Fruit fly (Drosophila melanogaster): ENCODE results near the gene ppan.
A peak's percentile ranks its signal among the peaks of the same experiment; 100 is the strongest.

ppan gene

DNA sequence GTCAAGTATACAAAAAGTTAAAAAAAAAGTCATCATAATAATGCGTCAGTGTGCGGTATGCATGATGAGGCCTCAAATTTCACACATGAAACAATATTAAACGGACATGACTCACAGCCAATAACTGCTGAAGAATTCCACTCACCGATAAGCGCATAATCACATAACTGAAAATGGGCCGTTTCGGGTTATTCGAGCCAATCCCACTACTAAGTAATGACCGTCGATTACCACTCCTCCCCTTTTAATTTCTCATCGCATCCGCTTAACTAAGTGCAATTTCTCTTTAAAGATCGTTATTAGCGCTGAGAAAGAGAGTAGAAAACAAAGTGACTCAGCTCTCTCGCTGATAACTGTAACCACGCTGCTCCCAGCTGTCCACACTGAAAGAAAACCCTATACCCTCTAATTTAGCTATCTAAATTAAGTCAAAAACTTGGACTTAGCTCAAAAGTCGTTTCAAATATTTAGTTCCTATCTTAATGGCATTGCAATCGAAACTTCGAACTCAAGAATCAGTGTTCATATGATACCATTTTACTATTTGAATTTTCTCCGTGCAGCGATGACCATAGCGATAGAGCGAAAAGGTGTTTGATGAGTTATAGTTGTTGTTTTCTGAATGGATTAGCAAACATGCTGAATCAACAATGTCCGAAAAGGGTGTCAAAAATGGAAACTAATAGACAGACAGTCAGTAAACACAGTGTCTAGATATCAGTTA is 3.1 kb upstream of the ppan start (continued):
- TF ChIP-seq gce (GFP tag; IDR thresholded peaks at IDR 0.05), result peak; percentile 89
- TF ChIP-seq sisA (GFP tag; IDR thresholded peaks at IDR 0.05), result peak; percentile 80
- peak; percentile 76 for TF ChIP-seq disco-r (GFP tag; optimal IDR thresholded peaks at IDR 0.05)
- TF ChIP-seq CG17186 (GFP tag; optimal IDR thresholded peaks at IDR 0.05), result peak; percentile 58
- TF ChIP-seq psq (GFP tag; optimal IDR thresholded peaks at IDR 0.05), result peak; percentile 61
- peak; percentile 91 for TF ChIP-seq CG12391 (tag; optimal IDR thresholded peaks at IDR 0.05)
- peak; percentile 84 for TF ChIP-seq wdn (GFP tag; IDR thresholded peaks at IDR 0.05)
- peak; percentile 91 for TF ChIP-seq oc (tag; optimal IDR thresholded peaks at IDR 0.05)
- TF ChIP-seq CG42726 (GFP tag; IDR thresholded peaks at IDR 0.05; ENCODE audit: partially characterized antibody), result no peak
- peak; percentile 75 for TF ChIP-seq ac (GFP tag; optimal IDR thresholded peaks at IDR 0.05)
- TF ChIP-seq cg (GFP tag; optimal IDR thresholded peaks at IDR 0.05), result no peak
- peak; percentile 87 for TF ChIP-seq nmo (GFP tag; optimal IDR thresholded peaks at IDR 0.05)
- peak; percentile 45 for TF ChIP-seq CG16815 (GFP tag; optimal IDR thresholded peaks at IDR 0.05)
- peak; percentile 40 for TF ChIP-seq CG5180 (GFP tag; optimal IDR thresholded peaks at IDR 0.05)
- peak; percentile 86 for TF ChIP-seq zfh1 (GFP tag; IDR thresholded peaks at IDR 0.05)
- peak; percentile 78 for TF ChIP-seq CG30431 (GFP tag; optimal IDR thresholded peaks at IDR 0.05)
- no peak for TF ChIP-seq Dfd (GFP tag; optimal IDR thresholded peaks at IDR 0.05)
- peak; percentile 75 for TF ChIP-seq ttk (GFP tag; IDR thresholded peaks at IDR 0.05)
- peak; percentile 85 for TF ChIP-seq CG14441 (GFP tag; IDR thresholded peaks at IDR 0.05)
- peak; percentile 88 for TF ChIP-seq CG10209 (GFP tag; optimal IDR thresholded peaks at IDR 0.05)
- TF ChIP-seq Hr51 (GFP tag; optimal IDR thresholded peaks at IDR 0.05), result peak; percentile 89 to 91
- TF ChIP-seq CG4424 (GFP tag; optimal IDR thresholded peaks at IDR 0.05), result peak; percentile 15
- no peak for TF ChIP-seq hb (GFP tag; IDR thresholded peaks at IDR 0.05; ENCODE audit: partially characterized antibody)
- peak; percentile 86 for TF ChIP-seq CrebB (tag; optimal IDR thresholded peaks at IDR 0.05)
- peak; percentile 87 for TF ChIP-seq CG13624 (GFP tag; optimal IDR thresholded peaks at IDR 0.05)
- TF ChIP-seq dimm (GFP tag; IDR thresholded peaks at IDR 0.05), result peak; percentile 69
- peak; percentile 81 for TF ChIP-seq CG16779 (GFP tag; IDR thresholded peaks at IDR 0.05)
- TF ChIP-seq p53 (GFP tag; optimal IDR thresholded peaks at IDR 0.05), result peak; percentile 46
- TF ChIP-seq Ets97D (GFP tag; optimal IDR thresholded peaks at IDR 0.05), result peak; percentile 68
- TF ChIP-seq Lpt (GFP tag; optimal IDR thresholded peaks at IDR 0.05), result no peak
- TF ChIP-seq Mes4 (GFP tag; optimal IDR thresholded peaks at IDR 0.05), result peak; percentile 85
- TF ChIP-seq CG17361 (GFP tag; IDR thresholded peaks at IDR 0.05), result peak; percentile 88
- peak; percentile 73 for TF ChIP-seq al (GFP tag; IDR thresholded peaks at IDR 0.05)
- TF ChIP-seq dati (GFP tag; IDR thresholded peaks at IDR 0.05), result peak; percentile 77
- no peak for TF ChIP-seq pzg (GFP tag; optimal IDR thresholded peaks at IDR 0.05)
- peak; percentile 90 for TF ChIP-seq CG17568 (GFP tag; optimal IDR thresholded peaks at IDR 0.05)
- TF ChIP-seq Oli (tag; optimal IDR thresholded peaks at IDR 0.05), result peak; percentile 90
- TF ChIP-seq Sin3A (optimal IDR thresholded peaks at IDR 0.05), result no peak
- TF ChIP-seq Hr78 (GFP tag; optimal IDR thresholded peaks at IDR 0.05), result peak in 1 of 2 experiments; percentile 57
- TF ChIP-seq cad (GFP tag; optimal IDR thresholded peaks at IDR 0.05), result no peak
- peak; percentile 81 for TF ChIP-seq CG3838 (GFP tag; optimal IDR thresholded peaks at IDR 0.05)
- peak; percentile 87 for TF ChIP-seq CG6689 (GFP tag; IDR thresholded peaks at IDR 0.05)
- peak; percentile 44 for TF ChIP-seq Usf (GFP tag; optimal IDR thresholded peaks at IDR 0.05)
- peak; percentile 83 for TF ChIP-seq so (GFP tag; IDR thresholded peaks at IDR 0.05)
- TF ChIP-seq dpn (GFP tag; optimal IDR thresholded peaks at IDR 0.05), result peak; percentile 90
- peak; percentile 80 for TF ChIP-seq luna (GFP tag; optimal IDR thresholded peaks at IDR 0.05)
- no peak for TF ChIP-seq Doc3 (GFP tag; IDR thresholded peaks at IDR 0.05; ENCODE audit: partially characterized antibody)
- TF ChIP-seq maf-S (GFP tag; optimal IDR thresholded peaks at IDR 0.05), result peak; percentile 85
- peak; percentile 76 for TF ChIP-seq Rx (GFP tag; IDR thresholded peaks at IDR 0.05)
- TF ChIP-seq esg (GFP tag; conservative IDR thresholded peaks at IDR 0.05), result peak; percentile 84
